Fruit fly (Drosophila melanogaster) whole organism, embryonic: Measurements from ENCODE around the gene Gen.
A peak's percentile ranks its signal among the peaks of the same experiment; 100 is the strongest.

ENCODE experiments used
- ATbp ChIP-seq: fragments of 200-800 bp; sonication (Bioruptor generic); optimal IDR thresholded peaks from 2 replicates; lab custom pipeline; 2017; ENCODE audit warnings: missing biosample characterization, mild to moderate bottlenecking, missing genetic modification characterization, missing genetic modification reagents
- Ada2b ChIP-seq: fragments of 200-800 bp; sonication (Bioruptor generic); IDR thresholded peaks from 2 replicates; pipeline ENCODE4 v1.3.6; 2022; ENCODE audit warnings: missing biosample characterization, missing genetic modification characterization
- Atf3 ChIP-seq: fragments of 200-800 bp; sonication (Bioruptor generic); optimal IDR thresholded peaks from 3 replicates; lab custom pipeline; 2016; ENCODE audit warnings: missing biosample characterization, missing genetic modification characterization
- CG1024 ChIP-seq: fragments of 200-800 bp; sonication (Bioruptor generic); IDR thresholded peaks from 2 replicates; pipeline ENCODE4 v1.3.6; 2022; ENCODE audit warnings: missing biosample characterization, missing genetic modification characterization
- CG11247 ChIP-seq: fragments of 200-800 bp; sonication (Bioruptor generic); IDR thresholded peaks from 2 replicates; pipeline ENCODE4 v1.3.6; 2022; ENCODE audit warnings: missing biosample characterization, missing genetic modification characterization
- CG11560 ChIP-seq: fragments of 200-800 bp; sonication (Bioruptor generic); IDR thresholded peaks from 3 replicates; pipeline ENCODE4 v1.3.6; 2022; ENCODE audit warnings: missing biosample characterization, missing genetic modification characterization
- CG12942 ChIP-seq: fragments of 200-800 bp; sonication (Bioruptor generic); optimal IDR thresholded peaks from 3 replicates; lab custom pipeline; 2016; ENCODE audit warnings: missing biosample characterization, missing genetic modification characterization
- CG13624 ChIP-seq: fragments of 200-800 bp; sonication (Bioruptor generic); optimal IDR thresholded peaks from 2 replicates; lab custom pipeline; 2016; ENCODE audit warnings: missing biosample characterization, missing genetic modification characterization
- CG15011 ChIP-seq: fragments of 200-800 bp; sonication (Bioruptor generic); optimal IDR thresholded peaks from 3 replicates; lab custom pipeline; 2018; ENCODE audit warnings: missing biosample characterization, mild to moderate bottlenecking, missing genetic modification characterization
- CG15696 ChIP-seq: fragments of 200-800 bp; sonication (Bioruptor generic); optimal IDR thresholded peaks from 2 replicates; lab custom pipeline; 2019; ENCODE audit warnings: missing biosample characterization, mild to moderate bottlenecking, missing genetic modification characterization, moderate library complexity
- CG1647 ChIP-seq: fragments of 200-800 bp; sonication (Bioruptor generic); optimal IDR thresholded peaks from 3 replicates; lab custom pipeline; 2016; ENCODE audit warnings: missing biosample characterization, missing genetic modification characterization
- CG17802 ChIP-seq: fragments of 200-800 bp; sonication (Bioruptor generic); optimal IDR thresholded peaks from 2 replicates; lab custom pipeline; 2018; ENCODE audit warnings: missing biosample characterization, mild to moderate bottlenecking, missing genetic modification characterization, moderate library complexity
- CG1832 ChIP-seq: fragments of 200-800 bp; sonication (Bioruptor generic); optimal IDR thresholded peaks from 2 replicates; lab custom pipeline; 2017; ENCODE audit warnings: missing biosample characterization, mild to moderate bottlenecking, missing genetic modification characterization, inconsistent platforms
- CG32767 ChIP-seq: fragments of 200-800 bp; sonication (Bioruptor generic); IDR thresholded peaks from 2 replicates; pipeline ENCODE4 v1.3.6; 2022; ENCODE audit warnings: missing biosample characterization, missing genetic modification characterization
- CG34376 ChIP-seq: fragments of 200-800 bp; sonication (Bioruptor generic); optimal IDR thresholded peaks from 2 replicates; lab custom pipeline; 2018; ENCODE audit warnings: missing biosample characterization, mild to moderate bottlenecking, missing genetic modification characterization
- CG4854 ChIP-seq: fragments of 200-800 bp; sonication (Bioruptor generic); optimal IDR thresholded peaks from 2 replicates; lab custom pipeline; 2016; ENCODE audit warnings: missing biosample characterization, missing genetic modification characterization, inconsistent platforms
- CG6765 ChIP-seq: fragments of 200-800 bp; sonication (Bioruptor generic); optimal IDR thresholded peaks from 3 replicates; lab custom pipeline; 2017; ENCODE audit warnings: missing biosample characterization, mild to moderate bottlenecking, missing genetic modification characterization
- CG8290 ChIP-seq, 3 experiments: fragments of 200-800 bp; sonication (Bioruptor generic); optimal IDR thresholded peaks; 2 replicates each; lab custom pipeline; 2016 to 2019; ENCODE audit warnings: missing biosample characterization in 3 of 3, missing genetic modification characterization in 3 of 3, mild to moderate bottlenecking in 2 of 3, moderate library complexity in 1 of 3
- CG8478 ChIP-seq: fragments of >200 bp; optimal IDR thresholded peaks from 2 replicates; lab custom pipeline; 2018
- CG9215 ChIP-seq: fragments of 200-800 bp; sonication (Bioruptor generic); IDR thresholded peaks from 2 replicates; pipeline ENCODE4 v1.3.6; 2022; ENCODE audit warnings: missing biosample characterization, missing genetic modification characterization
- CG9876 ChIP-seq: fragments of 200-800 bp; sonication (Bioruptor generic); optimal IDR thresholded peaks from 2 replicates; lab custom pipeline; 2016; ENCODE audit warnings: missing biosample characterization, missing genetic modification characterization
- D19B ChIP-seq: fragments of 200-800 bp; sonication (Bioruptor generic); optimal IDR thresholded peaks from 2 replicates; lab custom pipeline; 2017; ENCODE audit warnings: missing biosample characterization, mild to moderate bottlenecking, missing genetic modification characterization
- Dll ChIP-seq: fragments of 200-800 bp; sonication (Bioruptor generic); IDR thresholded peaks from 4 replicates; pipeline ENCODE4 v1.3.6; 2022; ENCODE audit warnings: missing biosample characterization, missing genetic modification characterization; ENCODE audit not compliant: partially characterized antibody
- Ets97D ChIP-seq: fragments of 200-800 bp; sonication (Bioruptor generic); optimal IDR thresholded peaks from 3 replicates; lab custom pipeline; 2016; ENCODE audit warnings: missing biosample characterization, missing genetic modification characterization
- Gug ChIP-seq: fragments of 200-800 bp; sonication (Bioruptor generic); IDR thresholded peaks from 4 replicates; pipeline ENCODE4 v1.3.6; 2022; ENCODE audit warnings: missing biosample characterization, missing genetic modification characterization
- HLH4C ChIP-seq: fragments of 200-800 bp; sonication (Bioruptor generic); IDR thresholded peaks from 3 replicates; pipeline ENCODE4 v1.3.6; 2022; ENCODE audit warnings: missing biosample characterization, missing genetic modification characterization; ENCODE audit not compliant: partially characterized antibody
- HLHmδ ChIP-seq: fragments of 200-800 bp; sonication (Bioruptor generic); optimal IDR thresholded peaks from 2 replicates; lab custom pipeline; 2018; ENCODE audit warnings: missing biosample characterization, mild to moderate bottlenecking, missing genetic modification characterization, moderate library complexity
- HmgD ChIP-seq: fragments of 200-800 bp; sonication (Bioruptor generic); optimal IDR thresholded peaks from 3 replicates; lab custom pipeline; 2016; ENCODE audit warnings: missing biosample characterization, missing genetic modification characterization
- Kr ChIP-seq: fragments of 200-800 bp; sonication (Bioruptor generic); optimal IDR thresholded peaks from 2 replicates; lab custom pipeline; 2017; ENCODE audit warnings: missing biosample characterization, mild to moderate bottlenecking, missing genetic modification characterization
- MBD-R2 ChIP-seq: fragments of 200-800 bp; sonication (Bioruptor generic); IDR thresholded peaks from 2 replicates; pipeline ENCODE4 v1.3.6; 2022; ENCODE audit warnings: missing biosample characterization, missing genetic modification characterization
- NFAT ChIP-seq: fragments of 200-800 bp; sonication (Bioruptor generic); IDR thresholded peaks from 2 replicates; pipeline ENCODE4 v1.3.6; 2022; ENCODE audit warnings: missing biosample characterization, missing genetic modification characterization
- NfI ChIP-seq: fragments of 200-800 bp; sonication (Bioruptor generic); optimal IDR thresholded peaks from 3 replicates; lab custom pipeline; 2018; ENCODE audit warnings: missing biosample characterization, mild to moderate bottlenecking, missing genetic modification characterization, moderate library complexity
- Opbp ChIP-seq: fragments of 200-800 bp; sonication (Bioruptor generic); IDR thresholded peaks from 3 replicates; pipeline ENCODE4 v1.3.6; 2022; ENCODE audit warnings: missing biosample characterization, missing genetic modification characterization; ENCODE audit not compliant: partially characterized antibody
- Sry-δ ChIP-seq: fragments of 200-800 bp; sonication (Bioruptor generic); optimal IDR thresholded peaks from 2 replicates; lab custom pipeline; 2016; ENCODE audit warnings: missing biosample characterization, missing genetic modification characterization
- ase ChIP-seq: fragments of 200-800 bp; sonication (Bioruptor generic); IDR thresholded peaks from 3 replicates; pipeline ENCODE4 v1.3.6; 2022; ENCODE audit warnings: missing biosample characterization, missing genetic modification characterization
- dmrt99B ChIP-seq: fragments of 200-800 bp; sonication (Bioruptor generic); optimal IDR thresholded peaks from 2 replicates; lab custom pipeline; 2018; ENCODE audit warnings: missing biosample characterization, mild to moderate bottlenecking, missing genetic modification characterization, moderate library complexity
- dysf ChIP-seq: fragments of 200-800 bp; sonication (Bioruptor generic); IDR thresholded peaks from 3 replicates; pipeline ENCODE4 v1.3.6; 2022; ENCODE audit warnings: missing biosample characterization, missing genetic modification characterization
- en ChIP-seq: fragments of 200-800 bp; sonication (Bioruptor generic); optimal IDR thresholded peaks from 2 replicates; lab custom pipeline; 2016; ENCODE audit warnings: missing biosample characterization, missing genetic modification characterization
- gcm2 ChIP-seq: fragments of 200-800 bp; sonication (Bioruptor generic); optimal IDR thresholded peaks from 2 replicates; lab custom pipeline; 2016; ENCODE audit warnings: missing biosample characterization, missing genetic modification characterization
- grn ChIP-seq: fragments of 200-800 bp; sonication (Bioruptor generic); optimal IDR thresholded peaks from 3 replicates; lab custom pipeline; 2017; ENCODE audit warnings: missing biosample characterization, missing genetic modification characterization
- gsb ChIP-seq: fragments of 200-800 bp; sonication (Bioruptor generic); IDR thresholded peaks from 2 replicates; pipeline ENCODE4 v1.3.6; 2022; ENCODE audit warnings: missing biosample characterization, missing genetic modification characterization
- gsb-n ChIP-seq: fragments of 200-800 bp; sonication (Bioruptor generic); optimal IDR thresholded peaks from 3 replicates; lab custom pipeline; 2018; ENCODE audit warnings: missing biosample characterization, mild to moderate bottlenecking, missing genetic modification characterization
- jing ChIP-seq: fragments of 200-800 bp; sonication (Bioruptor generic); optimal IDR thresholded peaks from 2 replicates; lab custom pipeline; 2018; ENCODE audit warnings: missing biosample characterization, mild to moderate bottlenecking, missing genetic modification characterization
- phol ChIP-seq: fragments of 200-800 bp; sonication (Bioruptor generic); optimal IDR thresholded peaks from 3 replicates; lab custom pipeline; 2018; ENCODE audit warnings: missing biosample characterization, mild to moderate bottlenecking, missing genetic modification characterization, moderate library complexity
- repo ChIP-seq: fragments of 200-800 bp; sonication (Bioruptor generic); optimal IDR thresholded peaks from 2 replicates; lab custom pipeline; 2016; ENCODE audit warnings: missing biosample characterization, missing genetic modification characterization
- sim ChIP-seq: fragments of 200-800 bp; sonication (Bioruptor generic); IDR thresholded peaks from 2 replicates; pipeline ENCODE4 v1.3.6; 2022; ENCODE audit warnings: missing biosample characterization, missing genetic modification characterization
- sr ChIP-seq: fragments of 200-800 bp; sonication (Bioruptor generic); IDR thresholded peaks from 3 replicates; pipeline ENCODE4 v1.3.6; 2022; ENCODE audit warnings: missing biosample characterization, missing genetic modification characterization
- stc ChIP-seq: fragments of 200-800 bp; sonication (Bioruptor generic); IDR thresholded peaks from 2 replicates; pipeline ENCODE4 v1.3.6; 2022; ENCODE audit warnings: missing biosample characterization, missing genetic modification characterization
- wdn ChIP-seq: fragments of 200-800 bp; sonication (Bioruptor generic); IDR thresholded peaks from 2 replicates; pipeline ENCODE4 v1.3.6; 2022; ENCODE audit warnings: missing biosample characterization, missing genetic modification characterization
- wek ChIP-seq: fragments of 200-800 bp; sonication (Bioruptor generic); optimal IDR thresholded peaks from 3 replicates; lab custom pipeline; 2018; ENCODE audit warnings: missing biosample characterization, mild to moderate bottlenecking, missing genetic modification characterization, moderate library complexity

Gene Gen

dm6 chr3L:5139312-5139711, 12.9 kb downstream of the Gen start, which contains the start of the genes Tcs5 and CHMP2B (continued):
- TF ChIP-seq jing (GFP tag; lab: Kevin White, UChicago) = peak; percentile 99
- TF ChIP-seq, all 482 proteins: peak for 447

DNA sequence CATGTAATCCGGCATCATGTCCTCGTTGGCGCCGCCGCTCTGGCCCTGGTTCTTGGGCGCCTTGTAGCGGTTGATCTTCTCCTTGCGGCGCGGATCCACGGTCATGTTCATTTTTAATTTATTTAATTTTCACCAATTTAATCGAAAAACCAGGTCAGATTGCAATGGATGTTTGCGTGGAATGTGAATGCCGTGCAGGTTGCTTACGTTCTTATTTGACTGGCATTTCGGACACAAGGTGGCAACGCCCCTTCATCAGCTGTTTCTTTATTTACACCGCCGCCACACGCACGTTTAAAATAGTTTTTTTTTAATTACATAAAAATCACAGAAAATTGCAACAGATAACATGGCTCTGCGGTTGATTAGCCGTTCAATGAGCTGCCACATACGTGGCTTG, 16.1 kb downstream of the Gen start, which contains the start of the genes CG10674 and CG4611:
Gene CG10674 (minus strand): TSS at position 170 of the 400 bp plus-strand sequence.
Gene CG4611 (plus strand): TSS at position 254 of the 400 bp plus-strand sequence.
- TF ChIP-seq grn (GFP tag; lab: Kevin White, UChicago) (no peak), phol (peak; percentile 27), CG13624 (GFP tag; lab: Kevin White, UChicago) (peak; percentile 6), CG8290 (GFP tag; optimal IDR thresholded peaks at IDR 0.05; lab: Kevin White, UChicago) (no peak), CG8290 (tag; optimal IDR thresholded peaks at IDR 0.05; lab: Kevin White, UChicago) (no peak), D19B (GFP tag; lab: Kevin White, UChicago) (no peak), NFAT (GFP tag; lab: Robert Waterston, UW) (no peak), Atf3 (GFP tag; lab: Kevin White, UChicago) (no peak), CG12942 (GFP tag; lab: Kevin White, UChicago) (no peak), Opbp (no peak), NfI (GFP tag; lab: Kevin White, UChicago) (no peak), gcm2 (GFP tag; lab: Kevin White, UChicago) (no peak), CG11560 (tag; lab: Robert Waterston, UW) (no peak), CG1024 (no peak), CG32767 (GFP tag; lab: Robert Waterston, UW) (no peak), HmgD (GFP tag; lab: Kevin White, UChicago) (no peak), CG15696 (tag; lab: Kevin White, UChicago) (no peak), CG15011 (GFP tag; lab: Kevin White, UChicago) (no peak), HLHmδ (GFP tag; lab: Kevin White, UChicago) (no peak), Kr (GFP tag; lab: Kevin White, UChicago) (no peak), Sry-δ (GFP tag; lab: Kevin White, UChicago) (no peak), MBD-R2 (peak; percentile 97), gsb (no peak), wdn (no peak), en (no peak), sr (GFP tag; lab: Robert Waterston, UW) (no peak), CG17802 (tag; lab: Kevin White, UChicago) (no peak), repo (no peak), CG4854 (GFP tag; lab: Kevin White, UChicago) (no peak), sim (no peak), HLH4C (GFP tag; lab: Robert Waterston, UW) (no peak), CG11247 (GFP tag; lab: Robert Waterston, UW) (no peak), ase (GFP tag; lab: Robert Waterston, UW) (no peak), CG1647 (GFP tag; lab: Kevin White, UChicago) (no peak), dmrt99B (tag; lab: Kevin White, UChicago) (no peak), Ets97D (GFP tag; lab: Kevin White, UChicago) (peak; percentile 26), CG9215 (GFP tag; lab: Robert Waterston, UW) (no peak), gsb-n (no peak), stc (GFP tag; lab: Robert Waterston, UW) (no peak), CG1832 (GFP tag; lab: Kevin White, UChicago) (no peak), ATbp (GFP tag; lab: Kevin White, UChicago) (no peak), Dll (0 out of 4 replicates have a peak, but pooled peaks have one; percentile 42), CG6765 (no peak), CG34376 (GFP tag; lab: Kevin White, UChicago) (no peak), dysf (GFP tag; lab: Robert Waterston, UW) (no peak), Gug (GFP tag; lab: Robert Waterston, UW) (no peak), CG9876 (GFP tag; lab: Kevin White, UChicago) (no peak), CG8478 (lab: Kevin White, UChicago) (no peak), Ada2b (no peak), wek (no peak)
